Fruit fly (Drosophila melanogaster) whole organism, pupa: ENCODE data around the gene CG10730.

Source experiments
- CG10348 ChIP-seq: fragments of 200-800 bp; sonication (Bioruptor generic); IDR thresholded peaks from 2 replicates; pipeline ENCODE4 v1.3.6; 2022; ENCODE audit warnings: missing biosample characterization, missing genetic modification characterization
- CG12605 ChIP-seq: fragments of 200-800 bp; sonication (Bioruptor generic); IDR thresholded peaks from 2 replicates; pipeline ENCODE4 v1.3.6; 2022; ENCODE audit warnings: missing biosample characterization, missing genetic modification characterization
- CG13204 ChIP-seq: fragments of 200-800 bp; sonication (Bioruptor generic); optimal IDR thresholded peaks from 2 replicates; lab custom pipeline; 2018; ENCODE audit warnings: missing biosample characterization, mild to moderate bottlenecking, missing genetic modification characterization, moderate library complexity
- CG14655 ChIP-seq: fragments of 200-800 bp; sonication (Bioruptor generic); optimal IDR thresholded peaks from 3 replicates; lab custom pipeline; 2017; ENCODE audit warnings: mild to moderate bottlenecking, missing biosample characterization, missing genetic modification reagents, missing genetic modification characterization
- CG15710 ChIP-seq: fragments of 200-800 bp; sonication (Bioruptor generic); optimal IDR thresholded peaks from 2 replicates; lab custom pipeline; 2018; ENCODE audit warnings: missing biosample characterization, mild to moderate bottlenecking, missing genetic modification characterization, moderate library complexity
- CG17806 ChIP-seq: fragments of 200-800 bp; sonication (Bioruptor generic); optimal IDR thresholded peaks from 2 replicates; lab custom pipeline; 2018; ENCODE audit warnings: missing biosample characterization, mild to moderate bottlenecking, missing genetic modification characterization, moderate library complexity
- CG32121 ChIP-seq: fragments of 200-800 bp; sonication (Bioruptor generic); IDR thresholded peaks from 2 replicates; pipeline ENCODE4 v1.3.6; 2022; ENCODE audit warnings: missing biosample characterization, missing genetic modification characterization
- CG34367 ChIP-seq: fragments of 200-800 bp; sonication (Bioruptor generic); optimal IDR thresholded peaks from 2 replicates; lab custom pipeline; 2018; ENCODE audit warnings: missing biosample characterization, mild to moderate bottlenecking, missing genetic modification characterization
- CG4496 ChIP-seq: fragments of 200-800 bp; sonication (Bioruptor generic); IDR thresholded peaks from 3 replicates; pipeline ENCODE4 v1.3.6; 2022; ENCODE audit warnings: missing biosample characterization, missing genetic modification characterization
- CG8159 ChIP-seq: fragments of 200-800 bp; sonication (Bioruptor generic); optimal IDR thresholded peaks from 3 replicates; lab custom pipeline; 2018; ENCODE audit warnings: missing biosample characterization, mild to moderate bottlenecking, missing genetic modification characterization, moderate library complexity
- CG8301 ChIP-seq: fragments of 200-800 bp; sonication (Bioruptor generic); optimal IDR thresholded peaks from 2 replicates; lab custom pipeline; 2018; ENCODE audit warnings: missing biosample characterization, mild to moderate bottlenecking, missing genetic modification characterization
- CG9948 ChIP-seq: fragments of 200-800 bp; sonication (Bioruptor generic); optimal IDR thresholded peaks from 2 replicates; lab custom pipeline; 2018; ENCODE audit warnings: missing biosample characterization, mild to moderate bottlenecking, missing genetic modification characterization, moderate library complexity
- D1 ChIP-seq: fragments of 200-800 bp; sonication (Bioruptor generic); optimal IDR thresholded peaks from 2 replicates; lab custom pipeline; 2018; ENCODE audit warnings: missing biosample characterization, mild to moderate bottlenecking, missing genetic modification characterization, moderate library complexity
- EcR ChIP-seq: fragments of 200-800 bp; sonication (Bioruptor generic); optimal IDR thresholded peaks from 3 replicates; lab custom pipeline; 2019; ENCODE audit warnings: missing biosample characterization, missing genetic modification characterization, mild to moderate bottlenecking, moderate library complexity, missing genetic modification reagents
- Ets98B ChIP-seq: fragments of 200-800 bp; sonication (Bioruptor generic); IDR thresholded peaks from 2 replicates; pipeline ENCODE4 v1.3.6; 2022; ENCODE audit warnings: missing biosample characterization, missing genetic modification characterization
- Pif1A ChIP-seq: fragments of 200-800 bp; sonication (Bioruptor generic); optimal IDR thresholded peaks from 3 replicates; lab custom pipeline; 2016; ENCODE audit warnings: missing biosample characterization, missing genetic modification characterization
- Pif1B ChIP-seq: fragments of 200-800 bp; sonication (Bioruptor generic); optimal IDR thresholded peaks from 3 replicates; lab custom pipeline; 2016; ENCODE audit warnings: missing biosample characterization, missing genetic modification characterization
- Snoo ChIP-seq: fragments of 200-800 bp; sonication (Bioruptor generic); optimal IDR thresholded peaks from 3 replicates; lab custom pipeline; 2017; ENCODE audit warnings: missing biosample characterization, mild to moderate bottlenecking, missing genetic modification characterization, inconsistent platforms
- fd96Ca ChIP-seq: fragments of 200-800 bp; sonication (Bioruptor generic); IDR thresholded peaks from 3 replicates; pipeline ENCODE4 v1.3.6; 2022; ENCODE audit warnings: missing biosample characterization, missing genetic modification characterization
- gl ChIP-seq: fragments of 200-800 bp; sonication (Bioruptor generic); optimal IDR thresholded peaks from 2 replicates; lab custom pipeline; 2018; ENCODE audit warnings: missing biosample characterization, mild to moderate bottlenecking, missing genetic modification characterization
- rn ChIP-seq: fragments of 200-800 bp; sonication (Bioruptor generic); IDR thresholded peaks from 2 replicates; pipeline ENCODE4 v1.3.6; 2022; ENCODE audit warnings: missing biosample characterization, missing genetic modification characterization

The CG10730 gene

dm6 chr2L:20084785-20085555, 13.0 kb upstream of the CG10730 start, which contains the start of gene fok:
fok (minus strand) TSS chr2L:20085070.
- TF ChIP-seq rn (GFP tag; lab: Robert Waterston, UW), result peak; percentile 85
- peak; percentile 98 for TF ChIP-seq Pif1B (GFP tag; lab: Kevin White, UChicago)
- peak; percentile 96 for TF ChIP-seq fd96Ca (GFP tag; lab: Robert Waterston, UW)
- TF ChIP-seq CG8301 (tag; lab: Kevin White, UChicago), result peak; percentile 97
- TF ChIP-seq CG4496 (GFP tag; lab: Robert Waterston, UW), result peak; percentile 91
- TF ChIP-seq CG9948, result peak; percentile 96
- TF ChIP-seq CG10348 (GFP tag; lab: Robert Waterston, UW), result peak; percentile 88
- peak; percentile 98 for TF ChIP-seq CG8159 (tag; lab: Kevin White, UChicago)
- peak; percentile 95 for TF ChIP-seq Ets98B (GFP tag; lab: Robert Waterston, UW)
- peak; percentile 95 for TF ChIP-seq CG12605 (GFP tag; lab: Robert Waterston, UW)
- peak; percentile 91 for TF ChIP-seq CG13204 (GFP tag; lab: Kevin White, UChicago)
- TF ChIP-seq CG17806, result peak; percentile 96
- peak; percentile 97 for TF ChIP-seq CG14655
- TF ChIP-seq CG32121 (GFP tag; lab: Robert Waterston, UW), result peak; percentile 98
- peak; percentile 99 for TF ChIP-seq Pif1A (GFP tag; lab: Kevin White, UChicago)
- peak; percentile 92 for TF ChIP-seq gl (tag; lab: Kevin White, UChicago)
- peak; percentile 94 for TF ChIP-seq CG34367
- TF ChIP-seq EcR (GFP tag; lab: Kevin White, UChicago), result peak; percentile 95
- peak; percentile 97 for TF ChIP-seq CG15710
- TF ChIP-seq D1 (tag; lab: Kevin White, UChicago), result peak; percentile 97
- TF ChIP-seq Snoo (tag; lab: Kevin White, UChicago), result peak; percentile 97

dm6 chr2L:20084068-20084651, 12.2 kb upstream of the CG10730 start:
- TF ChIP-seq CG17806, result no peak
- TF ChIP-seq rn (GFP tag; lab: Robert Waterston, UW), result no peak
- TF ChIP-seq CG32121 (GFP tag; lab: Robert Waterston, UW), result peak; percentile 28
- peak; percentile 64; the same call in 1 of the 2 replicates for TF ChIP-seq CG12605 (GFP tag; lab: Robert Waterston, UW)
- TF ChIP-seq CG15710, result no peak
- no peak for TF ChIP-seq Pif1B (GFP tag; lab: Kevin White, UChicago)
- TF ChIP-seq CG14655, result no peak
- no peak for TF ChIP-seq Ets98B (GFP tag; lab: Robert Waterston, UW)
- peak; percentile 39 for TF ChIP-seq CG13204 (GFP tag; lab: Kevin White, UChicago)

- TF ChIP-seq Ets98B (GFP tag; lab: Robert Waterston, UW) (peak; percentile 53), Pif1A (GFP tag; lab: Kevin White, UChicago) (peak; percentile 24), Pif1B (GFP tag; lab: Kevin White, UChicago) (no peak), Snoo (tag; lab: Kevin White, UChicago) (peak; percentile 17), CG10348 (GFP tag; lab: Robert Waterston, UW) (no peak), D1 (tag; lab: Kevin White, UChicago) (no peak), CG4496 (GFP tag; lab: Robert Waterston, UW) (peak; percentile 68), CG8301 (tag; lab: Kevin White, UChicago) (peak; percentile 39), CG14655 (peak; percentile 28), CG13204 (GFP tag; lab: Kevin White, UChicago) (no peak), CG17806 (peak; percentile 41), CG34367 (peak; percentile 14), CG32121 (GFP tag; lab: Robert Waterston, UW) (peak; percentile 27; the same call in 1 of the 2 replicates), CG15710 (peak; percentile 40), CG9948 (peak; percentile 14), EcR (GFP tag; lab: Kevin White, UChicago) (peak; percentile 6), gl (tag; lab: Kevin White, UChicago) (no peak), CG12605 (GFP tag; lab: Robert Waterston, UW) (no peak), CG8159 (tag; lab: Kevin White, UChicago) (peak; percentile 38), rn (GFP tag; lab: Robert Waterston, UW) (no peak), fd96Ca (GFP tag; lab: Robert Waterston, UW) (0 out of 3 replicates have a peak, but pooled peaks have one; percentile 21)
- TF ChIP-seq, all 21 proteins: peak for 14
These were observed 11.2 kb upstream of the CG10730 start for dm6 chr2L:20082965-20083855.

- TF ChIP-seq D1 (tag; lab: Kevin White, UChicago) (no peak), Ets98B (GFP tag; lab: Robert Waterston, UW) (no peak), fd96Ca (GFP tag; lab: Robert Waterston, UW) (no peak), Pif1B (GFP tag; lab: Kevin White, UChicago) (no peak), CG14655 (no peak), CG15710 (no peak), gl (tag; lab: Kevin White, UChicago) (no peak), CG12605 (GFP tag; lab: Robert Waterston, UW) (no peak), CG13204 (GFP tag; lab: Kevin White, UChicago) (peak; percentile 51), CG8301 (tag; lab: Kevin White, UChicago) (no peak), CG10348 (GFP tag; lab: Robert Waterston, UW) (no peak), CG8159 (tag; lab: Kevin White, UChicago) (no peak), CG9948 (no peak), CG4496 (GFP tag; lab: Robert Waterston, UW) (no peak), EcR (GFP tag; lab: Kevin White, UChicago) (peak; percentile 50), CG32121 (GFP tag; lab: Robert Waterston, UW) (no peak)
These were observed 10.4 kb upstream of the CG10730 start for dm6 chr2L:20082155-20082964.
